Worm (Caenorhabditis elegans): Measurements from ENCODE around the gene W04D12.1.

Gene W04D12.1

DNA sequence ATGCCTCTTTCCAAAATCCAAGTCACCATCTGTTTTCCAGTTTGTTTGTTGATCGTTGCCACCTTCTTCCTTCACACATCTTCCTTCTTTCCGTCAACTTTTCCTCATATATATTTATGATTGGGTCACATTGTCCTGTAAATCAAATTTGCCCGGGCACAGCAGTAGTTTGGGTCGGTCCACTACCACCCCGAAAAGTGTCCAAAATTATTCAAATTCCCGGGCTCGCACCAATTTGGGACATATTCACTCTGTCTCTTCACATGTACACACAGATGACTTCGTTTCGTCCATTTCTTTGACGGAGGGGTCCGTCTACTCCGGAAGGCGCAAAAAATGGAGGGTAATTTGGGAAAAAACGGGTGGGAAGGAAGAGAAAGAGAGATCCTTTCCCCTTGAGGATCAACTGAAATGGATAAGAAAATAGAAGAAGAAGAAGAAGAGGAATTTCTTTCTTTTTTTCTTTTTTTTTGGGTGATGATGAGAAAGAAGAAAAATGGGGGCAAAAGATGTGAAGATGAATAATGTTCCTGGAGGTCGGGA is 9.8 kb upstream of the W04D12.1 start:
- TF ChIP-seq unc-62 (GFP tag; optimal IDR thresholded peaks at IDR 0.05), result no peak

DNA sequence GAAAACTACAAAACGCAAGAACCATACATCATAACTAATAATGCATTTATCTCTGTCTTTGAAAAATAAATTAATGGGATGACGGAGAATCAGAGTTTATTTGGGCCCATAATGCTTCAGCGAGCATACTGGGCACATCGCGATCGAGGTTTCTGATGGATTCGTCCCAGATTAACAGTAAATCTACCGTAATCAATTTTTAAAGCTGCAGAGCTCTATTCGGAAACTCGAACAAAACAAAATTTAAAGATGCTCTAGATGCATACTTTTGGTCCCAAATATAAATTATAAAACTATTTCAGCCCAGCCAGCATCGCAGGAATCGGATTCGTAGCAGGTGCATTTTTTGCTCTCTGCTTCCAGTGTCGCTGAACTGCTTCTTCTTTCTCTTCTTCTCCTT is 8.7 kb upstream of the W04D12.1 start:
- no peak for TF ChIP-seq unc-62 (GFP tag; optimal IDR thresholded peaks at IDR 0.05)

DNA sequence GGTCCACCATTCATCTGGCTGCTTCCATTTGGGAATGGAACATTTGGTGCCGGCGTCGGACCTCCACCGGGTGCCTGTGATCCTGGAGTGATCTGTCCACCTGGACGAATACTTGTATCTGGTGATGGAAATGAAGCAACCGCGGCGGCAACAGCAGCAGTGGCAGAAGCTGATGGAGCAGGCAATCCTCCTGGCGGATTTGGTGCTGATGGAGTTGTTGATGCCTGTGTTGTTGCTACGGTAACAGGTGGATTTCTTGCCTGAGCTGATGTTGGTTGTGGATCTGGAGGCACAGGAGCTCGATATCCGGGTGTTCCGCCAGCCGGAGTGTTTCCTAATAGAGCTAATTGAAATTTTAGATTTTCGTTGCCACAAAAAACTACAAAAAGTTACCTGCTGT is 4.3 kb upstream of the W04D12.1 start:
- TF ChIP-seq unc-62 (GFP tag; optimal IDR thresholded peaks at IDR 0.05), result no peak

DNA sequence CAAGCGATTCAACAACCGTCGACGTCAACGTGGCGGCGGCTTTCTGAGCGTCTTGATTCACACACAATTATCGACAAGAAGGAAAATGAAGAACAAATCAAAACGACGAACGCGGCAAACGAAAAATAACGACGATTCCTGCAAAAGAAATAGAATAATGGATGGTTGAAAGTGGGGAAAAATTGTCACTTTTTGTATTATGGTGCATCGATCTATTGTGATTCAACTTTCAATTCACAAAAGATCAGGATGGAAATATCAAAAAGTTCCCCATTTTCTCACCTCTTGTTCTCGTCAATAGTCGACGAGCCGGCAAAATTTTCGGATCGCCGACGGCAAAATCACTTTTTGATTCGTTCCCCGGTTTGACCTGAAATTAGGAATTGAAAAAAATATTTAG is 3.4 kb upstream of the W04D12.1 start, which contains the start of the genes R12B2.13 and mdt-15:
R12B2.13 (minus strand) TSS at position 101 of the 400 bp plus-strand sequence.
mdt-15 (minus strand) TSS at position 376 of the 400 bp plus-strand sequence.
- no peak for TF ChIP-seq unc-62 (GFP tag; optimal IDR thresholded peaks at IDR 0.05)

DNA sequence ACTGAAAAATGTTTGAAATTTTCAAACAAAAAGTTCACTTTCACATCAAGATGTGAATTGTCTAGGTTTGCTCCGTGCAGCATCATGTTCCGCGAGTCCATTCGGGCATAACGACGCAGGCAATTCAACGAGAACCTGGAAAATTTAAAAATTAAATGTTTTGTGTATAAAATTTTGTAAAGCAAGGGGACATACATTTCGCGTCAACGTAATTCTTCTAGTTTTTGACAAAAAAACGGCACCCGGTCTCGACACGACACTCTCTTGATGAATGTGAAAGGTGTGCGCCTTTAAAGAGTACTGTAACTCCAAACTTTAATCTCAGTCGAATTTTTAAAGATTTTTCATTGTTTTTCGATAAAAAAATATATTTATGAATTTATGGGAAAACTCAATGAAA is 2.7 kb upstream of the W04D12.1 start, which contains the start of gene R12B2.6:
R12B2.6 (minus strand) TSS at position 101 of the 400 bp plus-strand sequence.
- no peak for TF ChIP-seq unc-62 (GFP tag; optimal IDR thresholded peaks at IDR 0.05)

DNA sequence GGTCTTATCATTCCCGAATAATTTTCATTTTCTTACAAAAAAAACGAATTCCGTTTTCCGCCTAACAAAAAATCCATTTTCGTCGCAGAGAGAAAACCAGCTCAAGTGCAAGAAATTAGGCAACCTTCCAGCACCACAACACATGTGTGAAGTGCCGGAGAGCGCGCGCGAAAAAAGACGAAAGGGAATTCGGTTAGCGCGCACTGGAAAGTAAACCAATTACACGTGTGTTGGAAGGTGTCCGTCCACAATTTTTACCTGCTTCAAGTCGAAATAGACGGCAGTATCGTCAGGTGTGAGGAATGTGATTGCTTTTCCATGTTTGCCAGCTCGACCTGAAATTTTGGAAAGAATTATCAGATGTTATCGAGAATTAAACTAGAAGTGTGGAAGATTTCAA is 2.1 kb upstream of the W04D12.1 start:
- no peak for TF ChIP-seq unc-62 (GFP tag; optimal IDR thresholded peaks at IDR 0.05)

DNA sequence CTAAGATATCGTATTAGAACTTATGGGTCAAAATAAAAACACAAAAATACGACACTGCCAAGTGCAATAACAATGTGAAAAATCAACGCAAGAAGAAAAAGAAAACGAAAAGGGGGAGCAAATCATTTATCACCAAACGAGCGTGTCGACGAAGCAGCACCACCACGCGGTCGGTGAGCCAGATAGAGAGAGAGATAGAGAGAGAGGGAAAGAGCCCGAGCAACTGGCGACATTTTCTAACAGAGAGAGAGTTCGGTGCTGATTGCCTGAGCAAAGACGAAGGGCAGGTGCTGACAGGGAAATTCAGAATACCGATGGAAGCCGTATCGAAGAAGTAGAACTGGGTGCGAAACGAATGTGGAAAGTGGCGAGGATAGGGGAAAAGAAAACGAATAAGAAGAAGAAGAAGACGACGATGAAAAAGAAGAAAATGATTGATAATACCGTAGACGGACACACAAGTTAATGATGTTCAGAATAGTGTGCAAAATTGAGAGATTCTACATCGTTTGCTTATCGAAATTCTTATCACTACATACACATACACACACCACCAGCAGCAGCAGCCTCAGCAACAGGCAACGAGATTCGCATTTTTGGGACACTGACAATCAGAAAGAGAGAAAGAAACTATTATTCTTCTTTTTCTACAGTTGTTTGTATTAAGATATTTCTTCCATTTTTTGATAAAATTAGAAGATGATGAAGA is 1.4 kb upstream of the W04D12.1 start:
- TF ChIP-seq unc-62 (GFP tag; optimal IDR thresholded peaks at IDR 0.05), result no peak

DNA sequence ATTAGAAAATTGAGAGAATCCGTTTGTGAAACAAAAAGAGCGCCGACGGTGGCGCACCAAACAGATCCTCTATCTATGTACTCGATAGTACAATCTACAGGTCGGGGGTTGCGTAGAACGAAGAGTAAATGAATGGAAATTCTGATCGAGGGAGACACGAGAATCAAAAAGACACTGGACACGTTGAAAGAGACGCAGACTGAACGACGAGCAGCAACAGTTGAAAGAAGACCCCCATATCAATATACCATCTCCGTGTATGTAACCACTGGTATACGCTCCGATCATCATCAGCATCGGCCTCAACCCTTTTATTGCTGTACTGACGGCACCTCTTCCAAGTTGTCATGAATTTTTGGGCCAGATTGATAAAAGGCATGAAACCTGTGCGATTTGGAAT is 465 bp upstream of the W04D12.1 start:
- no peak for TF ChIP-seq unc-62 (GFP tag; optimal IDR thresholded peaks at IDR 0.05)

DNA sequence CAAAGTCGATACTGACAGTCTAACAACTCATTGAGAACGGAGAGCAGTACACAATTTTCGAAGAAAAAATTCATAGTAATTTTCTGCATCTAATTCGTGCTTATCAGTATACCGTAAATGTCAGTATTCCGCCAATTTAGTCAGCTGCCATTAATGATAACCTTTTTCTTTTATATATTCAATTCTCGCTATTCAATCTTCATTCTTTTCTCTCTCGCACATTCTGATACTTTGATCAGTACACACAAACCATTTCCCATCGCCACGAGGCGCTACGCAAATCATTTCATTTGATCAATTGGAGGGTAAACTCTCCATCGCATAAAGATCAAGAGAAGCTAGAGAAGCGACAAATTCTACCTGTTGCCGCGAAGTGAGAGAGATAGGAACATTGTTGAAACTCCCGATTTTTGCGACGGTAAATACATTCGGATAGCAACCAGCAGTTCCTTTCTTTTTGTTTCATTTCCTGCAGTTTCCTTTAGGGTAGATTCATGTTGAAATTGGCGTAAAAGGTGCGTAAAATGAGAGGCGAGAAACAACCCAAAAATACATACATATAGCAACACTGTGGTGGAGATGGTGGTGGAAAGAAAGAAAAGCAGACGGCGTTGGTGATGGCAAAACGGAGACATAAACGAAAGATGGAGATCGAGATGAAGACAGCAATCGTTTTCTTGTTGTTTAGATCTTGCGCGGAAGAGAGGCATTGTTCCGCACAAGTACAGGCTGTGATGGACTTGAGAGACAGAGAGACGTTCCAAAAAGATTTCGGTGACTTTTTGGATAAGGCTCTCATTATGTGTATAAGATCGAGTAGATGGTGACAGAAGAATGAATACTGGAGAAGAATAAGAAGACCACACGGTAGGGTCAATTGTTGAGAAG is 1.7 kb downstream of the W04D12.1 start:
- TF ChIP-seq unc-62 (GFP tag; optimal IDR thresholded peaks at IDR 0.05), result no peak

DNA sequence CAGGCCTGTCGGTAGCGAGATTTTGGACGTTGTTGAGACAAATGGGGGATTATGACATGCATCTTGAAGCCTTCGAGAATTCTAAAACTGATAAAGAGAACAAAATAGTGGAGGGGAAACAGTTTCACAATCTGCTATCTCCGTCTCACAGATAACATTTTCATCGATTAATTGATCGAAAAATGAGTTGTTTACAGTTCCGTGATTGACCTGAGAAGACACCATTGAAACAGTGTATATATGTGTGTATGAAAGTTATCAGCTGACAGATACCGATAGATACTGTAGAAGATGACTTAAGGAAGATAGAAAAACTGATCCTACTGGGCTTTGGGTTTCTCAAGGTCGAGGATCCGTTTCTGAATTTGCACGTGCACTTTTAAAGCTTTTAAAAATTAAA is 2.4 kb downstream of the W04D12.1 start:
- no peak for TF ChIP-seq unc-62 (GFP tag; optimal IDR thresholded peaks at IDR 0.05)

DNA sequence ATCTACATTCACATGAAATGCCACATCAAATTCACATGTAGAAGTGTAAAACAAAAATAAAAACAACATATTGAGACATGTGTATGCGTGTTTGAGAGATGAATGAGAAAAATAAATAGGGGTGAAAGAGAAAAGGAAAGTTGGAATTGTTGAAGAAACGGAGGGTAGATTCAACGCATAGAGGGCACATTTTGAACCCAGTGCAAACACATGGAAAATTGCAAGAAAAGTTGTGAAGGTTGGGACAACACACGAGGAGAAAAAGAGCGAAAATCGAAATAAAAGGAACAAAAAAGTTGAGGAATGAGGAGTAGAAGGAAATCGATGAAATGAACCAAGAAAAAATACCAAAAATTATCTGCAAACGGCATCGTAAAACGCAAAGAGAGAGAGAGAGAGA is 2.9 kb downstream of the W04D12.1 start:
- no peak for TF ChIP-seq unc-62 (GFP tag; optimal IDR thresholded peaks at IDR 0.05)

DNA sequence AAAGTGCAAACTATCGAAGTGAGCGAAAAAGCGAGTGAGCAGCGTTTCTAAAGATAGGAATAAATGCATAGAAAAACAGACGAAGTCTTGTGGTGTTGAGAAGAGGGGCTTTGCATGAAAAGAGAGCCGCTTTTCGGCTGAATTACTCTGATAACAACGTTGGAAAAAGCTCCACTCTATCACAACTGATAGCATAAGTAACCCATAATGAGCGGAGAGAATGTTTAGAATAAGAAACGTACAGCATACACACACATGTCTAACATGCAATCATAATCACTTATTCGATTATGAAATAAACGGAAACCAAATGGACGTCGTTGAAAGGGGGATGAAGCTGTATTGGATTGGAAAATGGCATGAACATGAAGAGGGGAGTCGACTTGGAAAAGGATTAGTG is 3.6 kb downstream of the W04D12.1 start:
- TF ChIP-seq unc-62 (GFP tag; optimal IDR thresholded peaks at IDR 0.05), result no peak

DNA sequence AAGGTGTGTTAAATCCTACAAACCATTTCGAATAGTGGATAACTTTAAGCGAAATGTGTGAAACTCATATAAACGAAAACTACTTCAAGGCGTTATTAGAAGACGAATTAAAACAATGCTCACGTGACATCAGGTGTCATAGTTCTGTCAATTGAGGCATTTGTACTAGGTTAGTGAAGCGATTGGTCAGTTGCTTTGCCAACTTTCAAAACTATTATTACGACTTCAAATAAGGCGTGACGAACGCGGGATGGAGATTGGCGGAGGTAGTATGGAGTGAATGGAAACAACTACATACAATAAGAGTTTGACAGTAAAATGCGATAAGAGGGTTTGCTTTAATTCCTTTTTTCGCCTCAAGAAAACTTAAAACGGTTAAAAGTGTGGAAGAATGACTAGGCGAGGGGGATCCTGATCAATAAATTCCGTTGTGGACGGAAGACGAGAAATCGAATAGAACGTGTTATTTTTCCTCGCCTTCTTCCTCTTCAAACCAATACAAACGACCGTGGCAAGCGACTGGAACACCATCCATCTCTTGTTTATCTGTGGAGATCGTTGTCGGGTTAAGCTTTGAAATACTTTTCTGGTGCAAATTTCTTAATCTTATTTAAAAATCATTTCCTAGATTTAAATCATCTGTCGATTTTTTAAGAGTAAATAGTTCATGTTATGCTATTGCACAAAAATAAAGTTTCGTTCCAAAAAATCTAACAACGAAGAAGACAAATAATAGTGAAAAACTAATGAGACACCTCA is 4.3 kb downstream of the W04D12.1 start:
- no peak for TF ChIP-seq unc-62 (GFP tag; optimal IDR thresholded peaks at IDR 0.05)

DNA sequence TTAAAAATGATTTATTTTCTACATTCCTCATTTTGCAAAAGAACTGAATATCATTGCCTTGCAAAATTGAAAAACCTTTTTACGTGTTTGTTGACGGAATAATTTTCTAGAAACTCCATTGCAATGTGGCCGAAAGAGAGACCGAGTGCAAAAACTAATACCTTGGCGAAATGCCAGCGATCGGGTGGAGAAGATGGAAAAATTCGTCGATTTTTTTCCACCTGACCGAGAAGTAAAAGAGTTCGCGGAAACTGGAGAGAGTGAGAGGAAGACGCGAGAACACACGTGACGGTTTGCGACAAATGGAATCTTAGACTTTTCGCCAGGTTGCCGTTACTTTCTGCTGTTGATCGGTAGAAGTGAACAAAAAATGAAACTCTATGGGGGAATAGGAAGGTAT is 5.0 kb downstream of the W04D12.1 start:
- TF ChIP-seq unc-62 (GFP tag; optimal IDR thresholded peaks at IDR 0.05), result no peak

DNA sequence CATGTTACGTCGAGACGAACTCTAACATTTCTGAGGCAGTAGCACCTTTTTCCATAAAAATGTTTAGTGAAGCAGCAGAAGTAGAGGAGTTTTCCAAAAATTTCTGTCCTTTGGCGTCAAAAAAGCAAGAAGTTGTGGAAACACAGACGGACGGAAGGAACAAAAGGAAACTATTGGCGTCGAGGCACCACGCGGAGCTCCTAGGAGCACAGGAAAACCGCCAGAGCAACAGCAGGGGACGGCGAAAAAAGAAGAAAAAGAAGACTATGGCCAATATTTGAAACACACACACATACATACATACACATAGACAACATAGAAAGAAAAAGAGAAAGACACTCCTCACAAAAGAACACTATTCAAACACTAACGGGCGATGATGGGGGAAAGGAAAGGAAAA is 6.2 kb downstream of the W04D12.1 start:
- no peak for TF ChIP-seq unc-62 (GFP tag; optimal IDR thresholded peaks at IDR 0.05)

DNA sequence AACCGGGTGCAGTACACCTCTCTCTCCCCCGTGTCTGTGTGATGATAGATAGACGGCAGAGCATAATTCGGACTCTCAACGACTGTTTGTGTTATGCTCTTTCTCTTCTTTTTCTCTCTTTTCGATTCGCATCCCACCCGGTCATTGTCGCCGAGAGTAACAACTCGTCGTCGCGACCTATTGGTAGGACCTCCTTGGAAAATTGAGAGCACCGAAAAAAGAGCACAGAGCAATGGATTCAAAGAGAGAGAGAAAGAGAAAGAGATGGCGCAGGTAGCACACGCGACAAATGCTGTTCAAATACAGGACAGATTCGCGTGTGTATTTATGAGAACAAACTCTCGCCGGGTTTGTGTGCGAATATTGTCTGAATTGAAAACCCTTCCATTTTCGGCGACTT is 6.9 kb downstream of the W04D12.1 start:
- TF ChIP-seq unc-62 (GFP tag; optimal IDR thresholded peaks at IDR 0.05), result no peak
